Worm (Caenorhabditis elegans) whole organism, L4 larva: ENCODE data around the gene cpi-1.

Experiments
- F10B5.3 ChIP-seq: sonication (generic microtip); optimal IDR thresholded peaks from 2 replicates; lab custom pipeline; 2016; ENCODE audit warnings: mild to moderate bottlenecking, missing genetic modification characterization, missing compliant biosample characterization
- R02D3.7 ChIP-seq: fragments of 150-350 bp; sonication (generic microtip); optimal IDR thresholded peaks from 3 replicates; lab custom pipeline; 2014; ENCODE audit warnings: missing biosample characterization, missing genetic modification characterization
- Y48G9A.11 ChIP-seq: fragments of 200-800 bp; sonication (Bioruptor generic); IDR thresholded peaks from 2 replicates; pipeline ENCODE4 v1.3.6; 2022; ENCODE audit warnings: missing genetic modification reagents, missing genetic modification characterization, missing compliant biosample characterization
- Y5F2A.4 ChIP-seq: fragments of 200-800 bp; sonication (Bioruptor generic); optimal IDR thresholded peaks from 2 replicates; lab custom pipeline; 2018; ENCODE audit warnings: mild to moderate bottlenecking, missing genetic modification characterization, missing compliant biosample characterization
- Y75B8A.6 ChIP-seq: fragments of 200-800 bp; sonication (Bioruptor generic); IDR thresholded peaks from 2 replicates; pipeline ENCODE4 v1.3.6; 2022; ENCODE audit warnings: missing genetic modification reagents, missing genetic modification characterization, missing compliant biosample characterization
- aha-1 ChIP-seq: fragments of 150-350 bp; peaks from one replicate; lab custom pipeline; 2014; ENCODE audit warnings: missing biosample characterization, missing genetic modification characterization
- ama-1 ChIP-seq: fragments of 150-350 bp; optimal IDR thresholded peaks from 2 replicates; lab custom pipeline; 2014; ENCODE audit warnings: inconsistent platforms, mixed read lengths
- ceh-44 ChIP-seq: fragments of 200-800 bp; sonication (Bioruptor generic); IDR thresholded peaks from 2 replicates; pipeline ENCODE4 v1.3.6; 2022; ENCODE audit warnings: missing genetic modification reagents, missing genetic modification characterization, missing compliant biosample characterization
- cey-2 ChIP-seq: sonication (generic microtip); optimal IDR thresholded peaks from 3 replicates; lab custom pipeline; 2017; ENCODE audit warnings: missing genetic modification characterization, mild to moderate bottlenecking, missing compliant biosample characterization, antibody characterized with exemption, borderline replicate concordance; ENCODE audit not compliant: insufficient read depth
- ctbp-1 ChIP-seq: fragments of 200-800 bp; sonication (Bioruptor generic); IDR thresholded peaks from 2 replicates; pipeline ENCODE4 v1.3.6; 2022; ENCODE audit warnings: missing genetic modification reagents, missing genetic modification characterization, missing compliant biosample characterization
- daf-16 ChIP-seq, 3 experiments: sonication (generic microtip); optimal IDR thresholded peaks; 2 replicates each; lab custom pipeline; 2016 to 2017; ENCODE audit warnings: missing genetic modification characterization in 3 of 3, missing genetic modification reagents in 3 of 3, mild to moderate bottlenecking in 2 of 3, missing compliant biosample characterization in 2 of 3, missing biosample characterization in 1 of 3, moderate library complexity in 1 of 3
- daf-19 ChIP-seq: fragments of 200-800 bp; sonication (Bioruptor generic); conservative IDR thresholded peaks from 2 replicates; pipeline ENCODE4 v1.3.6; 2022; ENCODE audit warnings: missing genetic modification characterization, missing compliant biosample characterization
- dmd-6 ChIP-seq: fragments of 200-800 bp; sonication (Bioruptor generic); IDR thresholded peaks from 2 replicates; pipeline ENCODE4 v1.3.6; 2022; ENCODE audit warnings: missing genetic modification reagents, missing genetic modification characterization, missing compliant biosample characterization
- dpl-1 ChIP-seq: fragments of 150-350 bp; optimal IDR thresholded peaks from 2 replicates; lab custom pipeline; 2014; ENCODE audit warnings: missing biosample characterization, missing genetic modification reagents, missing genetic modification characterization
- egl-27 ChIP-seq: sonication (generic microtip); optimal IDR thresholded peaks from 3 replicates; lab custom pipeline; 2017; ENCODE audit warnings: missing biosample characterization, missing genetic modification reagents, missing genetic modification characterization
- fos-1 ChIP-seq: fragments of 150-350 bp; optimal IDR thresholded peaks from 2 replicates; lab custom pipeline; 2014; ENCODE audit warnings: missing biosample characterization, missing genetic modification characterization
- gei-8 ChIP-seq: fragments of 200-800 bp; sonication (Bioruptor generic); optimal IDR thresholded peaks from 2 replicates; lab custom pipeline; 2018; ENCODE audit warnings: mild to moderate bottlenecking, missing genetic modification characterization, missing compliant biosample characterization
- hlh-11 ChIP-seq: fragments of 200-800 bp; sonication (Bioruptor generic); optimal IDR thresholded peaks from 2 replicates; lab custom pipeline; 2018; ENCODE audit warnings: mild to moderate bottlenecking, missing genetic modification characterization, missing compliant biosample characterization
- lim-7 ChIP-seq: fragments of 200-800 bp; sonication (Bioruptor generic); IDR thresholded peaks from 2 replicates; pipeline ENCODE4 v1.3.6; 2022; ENCODE audit warnings: missing genetic modification characterization, missing compliant biosample characterization
- lin-1 ChIP-seq: fragments of 200-800 bp; sonication (Bioruptor generic); IDR thresholded peaks from 2 replicates; pipeline ENCODE4 v1.3.6; 2022; ENCODE audit warnings: missing genetic modification reagents, missing genetic modification characterization, missing compliant biosample characterization
- lin-15B ChIP-seq: fragments of 150-350 bp; sonication (generic microtip); optimal IDR thresholded peaks from 3 replicates; lab custom pipeline; 2014; ENCODE audit warnings: missing biosample characterization, missing genetic modification characterization
- lin-38 ChIP-seq: fragments of 200-800 bp; sonication (Bioruptor generic); IDR thresholded peaks from 2 replicates; pipeline ENCODE4 v1.3.6; 2022; ENCODE audit warnings: missing genetic modification reagents, missing genetic modification characterization, missing compliant biosample characterization
- lir-3 ChIP-seq: sonication (generic microtip); optimal IDR thresholded peaks from 2 replicates; lab custom pipeline; 2016; ENCODE audit warnings: mild to moderate bottlenecking, missing genetic modification characterization, missing compliant biosample characterization
- madf-9 ChIP-seq: fragments of 200-800 bp; sonication (Bioruptor generic); conservative IDR thresholded peaks from 2 replicates; pipeline ENCODE4 v1.3.6; 2022; ENCODE audit warnings: missing genetic modification reagents, missing genetic modification characterization, missing compliant biosample characterization
- mes-2 ChIP-seq: sonication (generic microtip); optimal IDR thresholded peaks from 2 replicates; lab custom pipeline; 2016; ENCODE audit warnings: missing genotype, mild to moderate bottlenecking, missing genetic modification characterization, missing compliant biosample characterization; ENCODE audit not compliant: poor library complexity, severe bottlenecking
- mxl-3 ChIP-seq: fragments of 200-800 bp; sonication (Bioruptor generic); optimal IDR thresholded peaks from 2 replicates; lab custom pipeline; 2018; ENCODE audit warnings: mild to moderate bottlenecking, missing genetic modification characterization, missing compliant biosample characterization
- nhr-102 ChIP-seq: sonication (generic microtip); optimal IDR thresholded peaks from 2 replicates; lab custom pipeline; 2016; ENCODE audit warnings: mild to moderate bottlenecking, missing genetic modification characterization, moderate library complexity, missing compliant biosample characterization
- nhr-11 ChIP-seq: fragments of 150-350 bp; optimal IDR thresholded peaks from 2 replicates; lab custom pipeline; 2014; ENCODE audit warnings: missing biosample characterization, missing genetic modification characterization
- nhr-25 ChIP-seq: sonication (generic microtip); optimal IDR thresholded peaks from 2 replicates; lab custom pipeline; 2017; ENCODE audit warnings: missing genetic modification characterization, mild to moderate bottlenecking, missing compliant biosample characterization, antibody characterized with exemption, moderate library complexity, borderline replicate concordance; ENCODE audit not compliant: insufficient read depth
- nhr-28 ChIP-seq: fragments of 150-350 bp; optimal IDR thresholded peaks from 2 replicates; lab custom pipeline; 2014; ENCODE audit warnings: missing biosample characterization, missing genetic modification characterization
- nhr-42 ChIP-seq: fragments of 200-800 bp; sonication (Bioruptor generic); IDR thresholded peaks from 2 replicates; pipeline ENCODE4 v1.3.6; 2022; ENCODE audit warnings: missing genetic modification characterization, missing compliant biosample characterization
- nhr-76 ChIP-seq: fragments of 150-350 bp; optimal IDR thresholded peaks from 2 replicates; lab custom pipeline; 2014; ENCODE audit warnings: missing biosample characterization, missing genetic modification characterization
- nhr-77 ChIP-seq: fragments of 150-350 bp; optimal IDR thresholded peaks from 2 replicates; lab custom pipeline; 2014; ENCODE audit warnings: missing biosample characterization, missing genetic modification characterization
- set-16 ChIP-seq: fragments of 200-800 bp; sonication (Bioruptor generic); IDR thresholded peaks from 2 replicates; pipeline ENCODE4 v1.3.6; 2022; ENCODE audit warnings: missing genetic modification reagents, missing genetic modification characterization, missing compliant biosample characterization
- snpc-4 ChIP-seq: fragments of 150-350 bp; optimal IDR thresholded peaks from 2 replicates; lab custom pipeline; 2014; ENCODE audit warnings: missing biosample characterization, missing genetic modification characterization
- spr-1 ChIP-seq: sonication (generic microtip); optimal IDR thresholded peaks from 2 replicates; lab custom pipeline; 2016; ENCODE audit warnings: mild to moderate bottlenecking, missing genetic modification characterization, missing compliant biosample characterization
- spr-3 ChIP-seq: fragments of 200-800 bp; sonication (Bioruptor generic); optimal IDR thresholded peaks from 2 replicates; lab custom pipeline; 2018; ENCODE audit warnings: mild to moderate bottlenecking, missing genetic modification characterization, missing compliant biosample characterization
- unc-130 ChIP-seq: sonication (generic microtip); optimal IDR thresholded peaks from 2 replicates; lab custom pipeline; 2016; ENCODE audit warnings: missing genetic modification reagents, missing genetic modification characterization, missing compliant biosample characterization
- unc-39 ChIP-seq: sonication (generic microtip); optimal IDR thresholded peaks from 2 replicates; lab custom pipeline; 2017; ENCODE audit warnings: missing biosample characterization, missing genetic modification characterization
- vab-7 ChIP-seq: fragments of 200-800 bp; sonication (Bioruptor generic); IDR thresholded peaks from 2 replicates; pipeline ENCODE4 v1.3.6; 2022; ENCODE audit warnings: missing genetic modification reagents, missing genetic modification characterization, missing compliant biosample characterization
- zfp-2 ChIP-seq: sonication (generic microtip); optimal IDR thresholded peaks from 2 replicates; lab custom pipeline; 2016; ENCODE audit warnings: mild to moderate bottlenecking, missing genetic modification characterization, missing compliant biosample characterization
- zip-2 ChIP-seq: fragments of 150-350 bp; optimal IDR thresholded peaks from 2 replicates; lab custom pipeline; 2014; ENCODE audit warnings: missing biosample characterization, missing genetic modification characterization

Gene cpi-1

ce11 chrIV:6117741-6118265, 24.3 kb upstream of the cpi-1 start, which contains the start of gene zen-4 (continued):
- TF ChIP-seq mes-2 (tag; lab: Kevin White, UChicago) (peak; percentile 79), F10B5.3 (tag; lab: Kevin White, UChicago) (peak; percentile 9), spr-3 (GFP tag; lab: Kevin White, UChicago) (peak; percentile 30), lir-3 (no peak), zfp-2 (no peak), Y48G9A.11 (GFP tag; lab: Robert Waterston, UW) (peak; percentile 92), ama-1 (lab: Kevin White, UChicago) (peak; percentile 8), daf-16 (GFP tag; optimal IDR thresholded peaks at IDR 0.05; lab: Kevin White, UChicago) (peak in 1 of 2 experiments; percentile 52), daf-16 (tag; optimal IDR thresholded peaks at IDR 0.05; lab: Kevin White, UChicago) (peak; percentile 22)

ce11 chrIV:6112291-6112690, 18.8 kb upstream of the cpi-1 start, which contains the start of gene M03D4.3:
M03D4.3 (minus strand) TSS chrIV:6112391.
- TF ChIP-seq nhr-42 (GFP tag; lab: Robert Waterston, UW) (no peak), unc-39 (tag; lab: Kevin White, UChicago) (no peak), madf-9 (GFP tag; lab: Robert Waterston, UW) (no peak), lin-15B (no peak)

ce11 chrIV:6108665-6109064, 15.2 kb upstream of the cpi-1 start:
- no peak for TF ChIP-seq unc-130
- TF ChIP-seq daf-19 (GFP tag; lab: Robert Waterston, UW): peak; percentile 61; the same call in 1 of the 2 replicates

DNA sequence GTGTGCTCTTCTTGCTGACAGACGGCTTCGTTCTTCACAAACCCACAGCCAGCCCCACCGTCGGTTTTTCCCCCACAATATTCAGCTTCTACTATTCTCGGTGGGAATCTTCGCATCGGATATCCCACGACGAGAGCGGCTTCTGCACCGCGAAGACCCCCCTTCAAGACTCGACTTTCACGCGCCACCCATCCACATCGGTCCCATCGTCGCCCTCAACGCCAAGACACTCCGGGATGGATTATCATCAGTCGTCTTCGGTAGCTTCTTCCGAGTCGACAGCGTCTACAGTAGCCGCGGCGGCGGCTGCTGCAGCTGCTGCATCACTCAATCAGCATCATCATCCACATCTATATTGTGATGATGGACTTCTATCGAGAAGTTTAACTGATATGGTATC, 11.0 kb upstream of the cpi-1 start:
- TF ChIP-seq Y5F2A.4 (no peak), spr-3 (GFP tag; lab: Kevin White, UChicago) (no peak), set-16 (peak; percentile 81), aha-1 (tag; lab: Kevin White, UChicago) (peak; percentile 78)

- TF ChIP-seq aha-1 (tag; lab: Kevin White, UChicago) (peak; percentile 35), nhr-77 (tag; lab: Kevin White, UChicago) (peak; percentile 74), spr-1 (tag; lab: Kevin White, UChicago) (no peak), nhr-102 (tag; lab: Kevin White, UChicago) (peak; percentile 37), dmd-6 (peak; percentile 91), lin-38 (no peak), vab-7 (GFP tag; lab: Robert Waterston, UW) (no peak), snpc-4 (tag; lab: Kevin White, UChicago) (no peak), lim-7 (GFP tag; lab: Robert Waterston, UW) (no peak), Y75B8A.6 (GFP tag; lab: Robert Waterston, UW) (no peak), R02D3.7 (tag; lab: Kevin White, UChicago) (no peak), gei-8 (GFP tag; lab: Kevin White, UChicago) (peak; percentile 72), fos-1 (tag; lab: Kevin White, UChicago) (no peak), nhr-11 (tag; lab: Kevin White, UChicago) (no peak), egl-27 (no peak), lin-1 (GFP tag; lab: Robert Waterston, UW) (no peak), mxl-3 (peak; percentile 76), nhr-25 (tag; lab: Kevin White, UChicago) (no peak), ceh-44 (GFP tag; lab: Robert Waterston, UW) (no peak), nhr-42 (GFP tag; lab: Robert Waterston, UW) (no peak), cey-2 (no peak), daf-19 (GFP tag; lab: Robert Waterston, UW) (no peak), nhr-76 (tag; lab: Kevin White, UChicago) (peak; percentile 47), zip-2 (no peak), dpl-1 (GFP tag; lab: Kevin White, UChicago) (peak; percentile 36), hlh-11 (tag; lab: Kevin White, UChicago) (peak; percentile 85), mes-2 (tag; lab: Kevin White, UChicago) (peak; percentile 8), ctbp-1 (GFP tag; lab: Robert Waterston, UW) (no peak), madf-9 (GFP tag; lab: Robert Waterston, UW) (no peak), nhr-28 (tag; lab: Kevin White, UChicago) (peak; percentile 85), set-16 (no peak), Y48G9A.11 (GFP tag; lab: Robert Waterston, UW) (no peak)
Measured at ce11 chrIV:6099770-6100169, 6.3 kb upstream of the cpi-1 start.
